Fruit fly (Drosophila melanogaster): ENCODE measurements around the gene pad.

- no peak for TF ChIP-seq pan (optimal IDR thresholded peaks at IDR 0.05)
- no peak for TF ChIP-seq Myc (optimal IDR thresholded peaks at IDR 0.05)
- TF ChIP-seq HLH106 (tag; optimal IDR thresholded peaks at IDR 0.05), result no peak
- no peak for TF ChIP-seq Hr78 (GFP tag; optimal IDR thresholded peaks at IDR 0.05)
These were observed 43.5 kb downstream of the pad start for dm6 chr3R:16385586-16385985.

Data from whole organism, wandering third instar larva.